Fruit fly (Drosophila melanogaster) whole organism, embryonic: ENCODE results near the gene CG18661.

Experiments
- Asciz ChIP-seq: fragments of 200-800 bp; sonication (Bioruptor generic); optimal IDR thresholded peaks from 2 replicates; lab custom pipeline; 2017; ENCODE audit warnings: missing biosample characterization, mild to moderate bottlenecking, missing genetic modification characterization, missing genetic modification reagents
- Bdp1 ChIP-seq: fragments of 200-800 bp; sonication (Bioruptor generic); optimal IDR thresholded peaks from 3 replicates; lab custom pipeline; 2016; ENCODE audit warnings: missing biosample characterization, missing genetic modification characterization
- Bteb2 ChIP-seq: fragments of 200-800 bp; sonication (Bioruptor generic); optimal IDR thresholded peaks from 2 replicates; lab custom pipeline; 2016; ENCODE audit warnings: missing biosample characterization, missing genetic modification characterization
- CG1024 ChIP-seq: fragments of 200-800 bp; sonication (Bioruptor generic); IDR thresholded peaks from 2 replicates; pipeline ENCODE4 v1.3.6; 2022; ENCODE audit warnings: missing biosample characterization, missing genetic modification characterization
- CG10431 ChIP-seq: fragments of 200-800 bp; sonication (Bioruptor generic); optimal IDR thresholded peaks from 3 replicates; lab custom pipeline; 2018; ENCODE audit warnings: missing biosample characterization, mild to moderate bottlenecking, missing genetic modification characterization
- CG12155 ChIP-seq: fragments of 200-800 bp; sonication (Bioruptor generic); optimal IDR thresholded peaks from 3 replicates; lab custom pipeline; 2016; ENCODE audit warnings: missing biosample characterization, missing genetic modification characterization
- CG12219 ChIP-seq: fragments of 200-800 bp; sonication (Bioruptor generic); optimal IDR thresholded peaks from 3 replicates; lab custom pipeline; 2018; ENCODE audit warnings: missing biosample characterization, mild to moderate bottlenecking, missing genetic modification characterization
- CG14050 ChIP-seq: fragments of 200-800 bp; sonication (Bioruptor generic); IDR thresholded peaks from 3 replicates; pipeline ENCODE4 v1.3.6; 2022; ENCODE audit warnings: missing biosample characterization, missing genetic modification characterization
- CG15269 ChIP-seq: fragments of 200-800 bp; sonication (Bioruptor generic); optimal IDR thresholded peaks from 2 replicates; lab custom pipeline; 2018; ENCODE audit warnings: missing biosample characterization, mild to moderate bottlenecking, missing genetic modification characterization, moderate library complexity
- CG17186 ChIP-seq: fragments of 200-800 bp; sonication (Bioruptor generic); optimal IDR thresholded peaks from 3 replicates; lab custom pipeline; 2017; ENCODE audit warnings: missing biosample characterization, missing genetic modification reagents, missing genetic modification characterization
- CG1832 ChIP-seq: fragments of 200-800 bp; sonication (Bioruptor generic); optimal IDR thresholded peaks from 2 replicates; lab custom pipeline; 2017; ENCODE audit warnings: missing biosample characterization, mild to moderate bottlenecking, missing genetic modification characterization, inconsistent platforms
- CG2129 ChIP-seq: fragments of 200-800 bp; sonication (Bioruptor generic); IDR thresholded peaks from 2 replicates; pipeline ENCODE4 v1.3.6; 2022; ENCODE audit warnings: missing biosample characterization, missing genetic modification characterization; ENCODE audit not compliant: partially characterized antibody
- CG30403 ChIP-seq: fragments of 200-800 bp; sonication (Bioruptor generic); optimal IDR thresholded peaks from 3 replicates; lab custom pipeline; 2016; ENCODE audit warnings: missing biosample characterization, missing genetic modification characterization
- CG33213 ChIP-seq: fragments of 200-800 bp; sonication (Bioruptor generic); optimal IDR thresholded peaks from 3 replicates; lab custom pipeline; 2016; ENCODE audit warnings: missing biosample characterization, missing genetic modification characterization
- CG6272 ChIP-seq: fragments of 200-800 bp; sonication (Bioruptor generic); IDR thresholded peaks from 2 replicates; pipeline ENCODE4 v1.3.6; 2022; ENCODE audit warnings: missing biosample characterization, missing genetic modification characterization
- CG7556 ChIP-seq: fragments of 200-800 bp; sonication (Bioruptor generic); optimal IDR thresholded peaks from 2 replicates; lab custom pipeline; 2017; ENCODE audit warnings: missing biosample characterization, mild to moderate bottlenecking, missing genetic modification characterization
- CG9727 ChIP-seq: fragments of 200-800 bp; sonication (Bioruptor generic); optimal IDR thresholded peaks from 3 replicates; lab custom pipeline; 2017; ENCODE audit warnings: missing biosample characterization, mild to moderate bottlenecking, missing genetic modification characterization
- CTCF ChIP-seq: fragments of 200-800 bp; sonication (Bioruptor generic); optimal IDR thresholded peaks from 2 replicates; lab custom pipeline; 2017; ENCODE audit warnings: missing biosample characterization, mild to moderate bottlenecking, missing genetic modification characterization, moderate library complexity
- Chrac-16 ChIP-seq: fragments of 200-800 bp; sonication (Bioruptor generic); optimal IDR thresholded peaks from 3 replicates; lab custom pipeline; 2016; ENCODE audit warnings: missing biosample characterization, missing genetic modification characterization
- D ChIP-seq, 2 experiments: fragments of 200-800 bp in 1 of 2; fragments of >200 bp in 1 of 2; sonication (Bioruptor generic) in 1 of 2; optimal IDR thresholded peaks; 2 replicates in 1 of 2; 3 replicates in 1 of 2; lab custom pipeline; 2017; ENCODE audit warnings: mild to moderate bottlenecking in 1 of 2, missing biosample characterization in 1 of 2, missing genetic modification characterization in 1 of 2, missing genetic modification reagents in 1 of 2
- Dip2 ChIP-seq: fragments of 200-800 bp; sonication (Bioruptor generic); IDR thresholded peaks from 2 replicates; pipeline ENCODE4 v1.3.6; 2022; ENCODE audit warnings: missing biosample characterization, missing genetic modification characterization
- Dp ChIP-seq: fragments of 200-800 bp; sonication (Bioruptor generic); optimal IDR thresholded peaks from 2 replicates; lab custom pipeline; 2018; ENCODE audit warnings: missing biosample characterization, mild to moderate bottlenecking, missing genetic modification characterization, moderate library complexity
- Dref ChIP-seq: fragments of 200-800 bp; sonication (Bioruptor generic); IDR thresholded peaks from 2 replicates; pipeline ENCODE4 v1.3.6; 2022; ENCODE audit warnings: missing biosample characterization, missing genetic modification characterization
- E2f2 ChIP-seq: fragments of 200-800 bp; sonication (Bioruptor generic); IDR thresholded peaks from 2 replicates; pipeline ENCODE4 v1.3.6; 2022; ENCODE audit warnings: missing biosample characterization, missing genetic modification characterization
- ERR ChIP-seq: fragments of 200-800 bp; sonication (Bioruptor generic); optimal IDR thresholded peaks from 2 replicates; lab custom pipeline; 2016; ENCODE audit warnings: missing biosample characterization, missing genetic modification characterization
- Elba2 ChIP-seq: fragments of 200-800 bp; sonication (Bioruptor generic); optimal IDR thresholded peaks from 3 replicates; lab custom pipeline; 2016; ENCODE audit warnings: missing biosample characterization, missing genetic modification characterization
- Fer1 ChIP-seq: fragments of 200-800 bp; sonication (Bioruptor generic); optimal IDR thresholded peaks from 2 replicates; lab custom pipeline; 2017; ENCODE audit warnings: missing biosample characterization, mild to moderate bottlenecking, missing genetic modification characterization
- Fer3 ChIP-seq: fragments of 200-800 bp; sonication (Bioruptor generic); optimal IDR thresholded peaks from 2 replicates; lab custom pipeline; 2018; ENCODE audit warnings: missing biosample characterization, mild to moderate bottlenecking, missing genetic modification characterization, moderate library complexity
- GATAe ChIP-seq: fragments of 200-800 bp; sonication (Bioruptor generic); conservative IDR thresholded peaks from 2 replicates; pipeline ENCODE4 v1.3.6; 2022; ENCODE audit warnings: missing biosample characterization, missing genetic modification characterization
- Hand ChIP-seq: fragments of 200-800 bp; sonication (Bioruptor generic); optimal IDR thresholded peaks from 2 replicates; lab custom pipeline; 2017; ENCODE audit warnings: mild to moderate bottlenecking, missing biosample characterization, missing genetic modification reagents, missing genetic modification characterization
- Side ChIP-seq: fragments of 200-800 bp; sonication (Bioruptor generic); optimal IDR thresholded peaks from 2 replicates; lab custom pipeline; 2016; ENCODE audit warnings: missing biosample characterization, missing genetic modification characterization
- Trl ChIP-seq, 3 experiments: fragments of >200 bp in 2 of 3; fragments of 200-800 bp in 1 of 3; sonication (Bioruptor generic) in 1 of 3; optimal IDR thresholded peaks; 2 replicates in 1 of 3; 3 replicates in 2 of 3; lab custom pipeline; 2016 to 2017; ENCODE audit warnings: missing biosample characterization in 1 of 3, missing genetic modification characterization in 1 of 3
- ase ChIP-seq: fragments of 200-800 bp; sonication (Bioruptor generic); IDR thresholded peaks from 3 replicates; pipeline ENCODE4 v1.3.6; 2022; ENCODE audit warnings: missing biosample characterization, missing genetic modification characterization
- bab2 ChIP-seq: fragments of 200-800 bp; sonication (Bioruptor generic); optimal IDR thresholded peaks from 2 replicates; lab custom pipeline; 2016; ENCODE audit warnings: missing biosample characterization, missing genetic modification characterization
- croc ChIP-seq: fragments of 200-800 bp; sonication (Bioruptor generic); conservative IDR thresholded peaks from 3 replicates; pipeline ENCODE4 v1.3.6; 2022; ENCODE audit warnings: missing biosample characterization, missing genetic modification characterization
- dimm ChIP-seq: fragments of 200-800 bp; sonication (Bioruptor generic); IDR thresholded peaks from 2 replicates; pipeline ENCODE4 v1.3.6; 2022; ENCODE audit warnings: missing biosample characterization, missing genetic modification characterization
- esg ChIP-seq: fragments of 200-800 bp; sonication (Bioruptor generic); conservative IDR thresholded peaks from 2 replicates; pipeline ENCODE4 v1.3.6; 2022; ENCODE audit warnings: missing biosample characterization, missing genetic modification characterization
- grau ChIP-seq: fragments of 200-800 bp; optimal IDR thresholded peaks from 3 replicates; lab custom pipeline; 2019; ENCODE audit warnings: missing biosample characterization, mild to moderate bottlenecking, missing genetic modification characterization, moderate library complexity
- gt ChIP-seq: fragments of 200-800 bp; sonication (Bioruptor generic); IDR thresholded peaks from 2 replicates; pipeline ENCODE4 v1.3.6; 2022; ENCODE audit warnings: missing biosample characterization, missing genetic modification characterization
- jumu ChIP-seq: fragments of 200-800 bp; sonication (Bioruptor generic); optimal IDR thresholded peaks from 3 replicates; lab custom pipeline; 2016; ENCODE audit warnings: missing biosample characterization, missing genetic modification characterization
- kni ChIP-seq: fragments of 200-800 bp; sonication (Bioruptor generic); optimal IDR thresholded peaks from 3 replicates; lab custom pipeline; 2017; ENCODE audit warnings: mild to moderate bottlenecking, missing biosample characterization, missing genetic modification reagents, missing genetic modification characterization
- lmd ChIP-seq: fragments of 200-800 bp; sonication (Bioruptor generic); IDR thresholded peaks from 2 replicates; pipeline ENCODE4 v1.3.6; 2022; ENCODE audit warnings: missing biosample characterization, missing genetic modification characterization
- org-1 ChIP-seq: fragments of 200-800 bp; sonication (Bioruptor generic); optimal IDR thresholded peaks from 2 replicates; lab custom pipeline; 2017; ENCODE audit warnings: missing biosample characterization, missing genetic modification characterization
- repo ChIP-seq: fragments of 200-800 bp; sonication (Bioruptor generic); optimal IDR thresholded peaks from 2 replicates; lab custom pipeline; 2016; ENCODE audit warnings: missing biosample characterization, missing genetic modification characterization
- salm ChIP-seq: fragments of 200-800 bp; sonication (Bioruptor generic); optimal IDR thresholded peaks from 2 replicates; lab custom pipeline; 2018; ENCODE audit warnings: missing biosample characterization, mild to moderate bottlenecking, missing genetic modification characterization
- shn ChIP-seq: fragments of 200-800 bp; sonication (Bioruptor generic); optimal IDR thresholded peaks from 3 replicates; lab custom pipeline; 2016; ENCODE audit warnings: missing biosample characterization, missing genetic modification characterization
- sug ChIP-seq: fragments of 200-800 bp; optimal IDR thresholded peaks from 2 replicates; lab custom pipeline; 2019; ENCODE audit warnings: missing biosample characterization, mild to moderate bottlenecking, missing genetic modification characterization, moderate library complexity
- tin ChIP-seq: fragments of 200-800 bp; sonication (Bioruptor generic); optimal IDR thresholded peaks from 3 replicates; lab custom pipeline; 2016; ENCODE audit warnings: missing biosample characterization, missing genetic modification characterization
- twi ChIP-seq: fragments of 200-800 bp; optimal IDR thresholded peaks from 2 replicates; lab custom pipeline; 2019; ENCODE audit warnings: missing biosample characterization, mild to moderate bottlenecking, missing genetic modification characterization, moderate library complexity
- zfh2 ChIP-seq: fragments of 200-800 bp; sonication (Bioruptor generic); optimal IDR thresholded peaks from 2 replicates; lab custom pipeline; 2016; ENCODE audit warnings: missing biosample characterization, missing genetic modification characterization

The CG18661 gene

dm6 chr2L:8982584-8983302 is 14.7 kb upstream of the CG18661 start (continued):
- TF ChIP-seq Dp (GFP tag; lab: Kevin White, UChicago) (no peak), Side (no peak), ERR (GFP tag; lab: Kevin White, UChicago) (no peak), CG12219 (GFP tag; lab: Kevin White, UChicago) (no peak), GATAe (GFP tag; lab: Robert Waterston, UW) (no peak), salm (tag; lab: Kevin White, UChicago) (peak; percentile 40), CG33213 (GFP tag; lab: Kevin White, UChicago) (no peak), Fer1 (peak; percentile 46), croc (GFP tag; lab: Robert Waterston, UW) (no peak), Bteb2 (GFP tag; lab: Kevin White, UChicago) (peak; percentile 34), CG2129 (no peak), dimm (GFP tag; lab: Robert Waterston, UW) (no peak), CTCF (GFP tag; lab: Kevin White, UChicago) (no peak), Asciz (GFP tag; lab: Kevin White, UChicago) (peak; percentile 49), bab2 (GFP tag; lab: Kevin White, UChicago) (peak; percentile 53), kni (GFP tag; lab: Kevin White, UChicago) (no peak), CG15269 (peak; percentile 85), Chrac-16 (GFP tag; lab: Kevin White, UChicago) (peak; percentile 27), Dip2 (no peak), grau (tag; lab: Kevin White, UChicago) (peak; percentile 48), CG9727 (GFP tag; lab: Kevin White, UChicago) (no peak), D (optimal IDR thresholded peaks at IDR 0.05; lab: Kevin White, UChicago) (no peak), D (GFP tag; optimal IDR thresholded peaks at IDR 0.05; lab: Kevin White, UChicago) (no peak), lmd (GFP tag; lab: Robert Waterston, UW) (peak; percentile 62; the same call in 1 of the 2 replicates), org-1 (GFP tag; lab: Kevin White, UChicago) (peak; percentile 28), E2f2 (GFP tag; lab: Robert Waterston, UW) (peak; percentile 54; the same call in 1 of the 2 replicates), Dref (GFP tag; lab: Robert Waterston, UW) (no peak), ase (GFP tag; lab: Robert Waterston, UW) (peak; percentile 45; the same call in 1 of the 3 replicates), CG6272 (GFP tag; lab: Robert Waterston, UW) (no peak), repo (GFP tag; lab: Kevin White, UChicago) (no peak), Trl (optimal IDR thresholded peaks at IDR 0.05; lab: Kevin White, UChicago) (no peak), Trl (GFP tag; optimal IDR thresholded peaks at IDR 0.05; lab: Kevin White, UChicago) (peak; percentile 44), Hand (GFP tag; lab: Kevin White, UChicago) (no peak), gt (GFP tag; lab: Robert Waterston, UW) (no peak), CG7556 (peak; percentile 40), Bdp1 (GFP tag; lab: Kevin White, UChicago) (no peak), CG12155 (peak; percentile 29), shn (no peak), CG1832 (no peak), tin (GFP tag; lab: Kevin White, UChicago) (peak; percentile 5), twi (tag; lab: Kevin White, UChicago) (no peak), sug (tag; lab: Kevin White, UChicago) (no peak), CG10431 (no peak), Fer3 (tag; lab: Kevin White, UChicago) (peak; percentile 71), CG17186 (GFP tag; lab: Kevin White, UChicago) (no peak), esg (GFP tag; lab: Robert Waterston, UW) (peak; percentile 47), zfh2 (GFP tag; lab: Kevin White, UChicago) (peak; percentile 21), CG14050 (GFP tag; lab: Robert Waterston, UW) (peak; percentile 25; the same call in 1 of the 3 replicates), jumu (no peak), CG30403 (GFP tag; lab: Kevin White, UChicago) (peak; percentile 61), CG1024 (no peak), Elba2 (GFP tag; lab: Kevin White, UChicago) (no peak)
